Worm (Caenorhabditis elegans): Measurements from ENCODE around the gene C49C3.6.
A peak's percentile ranks its signal among the peaks of the same experiment; 100 is the strongest.
"Not testable (repeated sequence)": the region's sequence is repeated elsewhere in the genome, so short reads cannot be mapped to it uniquely, and the experiment has no call there.

C49C3.6 gene

DNA sequence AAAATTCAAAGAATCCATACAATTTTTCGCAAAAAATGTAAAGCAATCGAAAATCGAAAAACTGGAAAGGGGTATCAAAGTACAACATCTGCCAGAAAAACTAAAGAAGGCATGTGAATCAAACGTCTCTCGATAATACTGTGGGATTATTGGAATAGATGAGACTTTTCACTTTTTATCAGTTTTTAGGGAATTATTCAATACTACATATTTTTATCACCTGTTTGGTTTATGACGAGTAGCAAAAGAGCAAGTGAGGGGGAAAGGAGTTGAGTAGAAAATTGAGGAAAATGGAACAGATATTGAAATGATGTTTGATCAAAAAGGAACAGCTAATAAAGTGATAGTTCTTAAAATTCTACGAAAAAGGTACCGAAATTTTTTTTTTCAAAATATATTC, 38.3 kb upstream of the C49C3.6 start:
- TF ChIP-seq unc-55 (GFP tag; optimal IDR thresholded peaks at IDR 0.05) = peak; percentile 11
- no peak for TF ChIP-seq ztf-1 (GFP tag; conservative IDR thresholded peaks at IDR 0.05)

ce11 chrIV:17293679-17294078, 37.6 kb upstream of the C49C3.6 start:
- TF ChIP-seq fos-1 (tag; optimal IDR thresholded peaks at IDR 0.05) = no peak
- no peak for TF ChIP-seq unc-39 (tag; optimal IDR thresholded peaks at IDR 0.05)
- peak; percentile 72 for TF ChIP-seq unc-55 (GFP tag; optimal IDR thresholded peaks at IDR 0.05)
- TF ChIP-seq nhr-129 (tag; optimal IDR thresholded peaks at IDR 0.05) = peak; percentile 20
- TF ChIP-seq C34F6.9 (tag; optimal IDR thresholded peaks at IDR 0.05) = peak; percentile 69
- TF ChIP-seq lin-13 (GFP tag; optimal IDR thresholded peaks at IDR 0.05) = no peak

ce11 chrIV:17294489-17294888, 36.8 kb upstream of the C49C3.6 start, which contains the start of gene T28F3.5:
Gene T28F3.5 (plus strand): TSS chrIV:17294789.
- TF ChIP-seq nhr-10 (tag; optimal IDR thresholded peaks at IDR 0.05) (no peak), elt-1 (tag; optimal IDR thresholded peaks at IDR 0.05) (no peak), R02D3.7 (tag; optimal IDR thresholded peaks at IDR 0.05) (no peak), lin-11 (tag; optimal IDR thresholded peaks at IDR 0.05) (no peak), snpc-4 (tag; optimal IDR thresholded peaks at IDR 0.05) (no peak), nhr-11 (tag; optimal IDR thresholded peaks at IDR 0.05) (no peak), elt-3 (tag; optimal IDR thresholded peaks at IDR 0.05) (no peak), mdl-1 (tag; optimal IDR thresholded peaks at IDR 0.05) (no peak), ztf-1 (GFP tag; conservative IDR thresholded peaks at IDR 0.05) (no peak), zag-1 (tag; optimal IDR thresholded peaks at IDR 0.05) (no peak)

DNA sequence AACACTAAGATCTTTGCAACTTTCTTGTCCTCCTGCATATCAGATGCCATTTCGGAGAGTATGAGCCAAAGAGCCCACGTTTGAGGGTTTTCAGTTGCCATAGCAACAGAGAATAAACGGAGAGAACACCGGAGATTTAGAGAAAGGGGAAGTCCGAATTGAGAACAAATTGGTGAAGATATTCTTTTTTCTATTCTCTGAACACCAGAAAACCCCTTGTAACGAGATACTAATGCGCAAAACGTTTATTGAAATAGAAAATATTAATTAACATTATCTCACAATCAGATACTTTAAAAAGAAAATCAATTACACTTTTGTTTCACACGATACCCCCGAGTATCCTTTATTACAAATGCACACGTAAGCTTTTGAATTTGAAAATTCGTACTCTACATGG, 29.4 kb upstream of the C49C3.6 start, which contains the start of gene ifta-2:
TSS of gene ifta-2 (minus strand) at position 101 of the 400 bp plus-strand sequence.
- TF ChIP-seq mbf-1 (tag; optimal IDR thresholded peaks at IDR 0.05) = no peak
- TF ChIP-seq snpc-4 (tag; optimal IDR thresholded peaks at IDR 0.05) = no peak
- TF ChIP-seq elt-1 (tag; optimal IDR thresholded peaks at IDR 0.05) = no peak
- TF ChIP-seq dmd-4 (tag; optimal IDR thresholded peaks at IDR 0.05) = no peak
- TF ChIP-seq ceh-16 (tag; optimal IDR thresholded peaks at IDR 0.05) = no peak
- TF ChIP-seq C34F6.9 (tag; optimal IDR thresholded peaks at IDR 0.05) = no peak
- no peak for TF ChIP-seq F13H6.1 (tag; optimal IDR thresholded peaks at IDR 0.05)
- TF ChIP-seq ceh-82 (tag; optimal IDR thresholded peaks at IDR 0.05) = no peak
- TF ChIP-seq nhr-11 (tag; optimal IDR thresholded peaks at IDR 0.05) = no peak
- no peak for TF ChIP-seq ama-1 (optimal IDR thresholded peaks at IDR 0.05)
- TF ChIP-seq lsy-2 (tag; optimal IDR thresholded peaks at IDR 0.05) = no peak

DNA sequence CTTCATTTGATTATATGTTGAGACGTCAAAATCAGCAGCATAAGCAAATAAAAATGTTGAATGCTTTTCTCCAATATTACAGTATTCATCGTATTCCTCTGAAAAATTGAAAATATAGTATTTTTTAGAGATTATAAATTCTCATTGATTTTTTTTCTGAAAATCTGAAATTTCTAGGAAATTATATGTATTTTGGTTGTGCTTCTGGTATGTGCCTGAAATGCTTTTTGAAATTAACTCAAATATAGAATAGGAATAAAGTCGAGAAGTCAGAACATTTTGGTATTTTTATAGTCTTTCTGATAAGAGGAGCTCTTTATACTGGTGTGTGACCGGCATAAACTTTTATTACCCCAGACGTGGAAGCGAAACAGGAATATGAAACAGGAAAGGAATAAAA, 24.1 kb upstream of the C49C3.6 start, which contains the start of gene T28F3.8:
TSS of gene T28F3.8 (minus strand) at position 101 of the 400 bp plus-strand sequence.
- not testable (repeated sequence) for TF ChIP-seq crh-2, peb-1, R02D3.7 (tag; optimal IDR thresholded peaks at IDR 0.05)

DNA sequence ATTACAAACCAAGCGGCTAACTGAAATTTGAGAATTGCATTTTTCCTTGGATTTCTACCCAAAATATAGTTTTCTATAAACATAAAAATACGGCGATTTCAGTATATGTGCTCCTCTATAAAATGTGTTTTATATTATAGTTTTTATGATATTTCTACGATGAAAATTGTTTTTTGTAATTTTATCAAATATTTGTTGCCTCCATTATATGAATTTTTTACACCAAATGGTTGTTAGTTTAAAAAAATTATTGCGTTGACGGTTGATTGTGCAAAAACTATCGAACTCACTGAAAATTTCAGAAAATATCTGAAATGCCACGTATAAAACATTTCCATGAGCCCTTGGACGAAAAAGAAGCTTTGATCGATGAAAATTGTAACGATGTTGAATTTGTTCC, 23.1 kb upstream of the C49C3.6 start, which contains the start of gene T28F3.9:
TSS of gene T28F3.9 (plus strand) at position 301 of the 400 bp plus-strand sequence.
- no peak for TF ChIP-seq snpc-4 (tag; optimal IDR thresholded peaks at IDR 0.05)
- TF ChIP-seq ztf-4 (tag; optimal IDR thresholded peaks at IDR 0.05) = no peak
- no peak for TF ChIP-seq unc-39 (tag; optimal IDR thresholded peaks at IDR 0.05)
- TF ChIP-seq elt-3 (tag; optimal IDR thresholded peaks at IDR 0.05) = no peak
- no peak for TF ChIP-seq C34F6.9 (tag; optimal IDR thresholded peaks at IDR 0.05)
- no peak for TF ChIP-seq ztf-1 (GFP tag; conservative IDR thresholded peaks at IDR 0.05)
- no peak for TF ChIP-seq unc-55 (GFP tag; optimal IDR thresholded peaks at IDR 0.05)
- TF ChIP-seq nhr-10 (tag; optimal IDR thresholded peaks at IDR 0.05) = no peak
- no peak for TF ChIP-seq nhr-21 (tag; optimal IDR thresholded peaks at IDR 0.05)
- TF ChIP-seq ceh-16 (tag; optimal IDR thresholded peaks at IDR 0.05) = no peak
- TF ChIP-seq F13H6.1 (tag; optimal IDR thresholded peaks at IDR 0.05) = no peak
- no peak for TF ChIP-seq sma-3 (GFP tag; optimal IDR thresholded peaks at IDR 0.05)
- TF ChIP-seq R02D3.7 (tag; optimal IDR thresholded peaks at IDR 0.05) = no peak
- TF ChIP-seq nhr-237 (tag; optimal IDR thresholded peaks at IDR 0.05) = no peak
- no peak for TF ChIP-seq nhr-12 (tag; optimal IDR thresholded peaks at IDR 0.05)
- TF ChIP-seq dmd-4 (tag; optimal IDR thresholded peaks at IDR 0.05) = no peak

DNA sequence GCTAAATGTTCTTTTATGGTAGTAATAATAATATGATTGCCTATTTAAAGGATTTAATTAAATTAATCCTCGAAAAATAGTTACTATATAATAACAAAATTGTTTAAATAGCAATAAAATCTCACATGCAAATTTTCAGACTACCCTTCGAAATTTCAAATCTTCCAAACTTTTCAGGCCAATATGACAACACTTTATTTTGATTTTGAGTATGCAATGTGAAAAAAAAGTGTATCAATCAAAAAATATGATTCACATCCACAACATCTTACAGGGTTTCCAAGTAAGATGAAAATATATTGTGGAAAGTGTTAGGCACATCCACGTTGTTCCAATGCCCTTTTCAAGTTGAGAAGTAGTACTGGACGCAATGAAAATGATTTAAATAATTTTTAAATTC, 19.5 kb upstream of the C49C3.6 start, which contains the start of gene snf-9:
TSS of gene snf-9 (plus strand) at position 301 of the 400 bp plus-strand sequence.
- no peak for TF ChIP-seq gmeb-1 (tag; optimal IDR thresholded peaks at IDR 0.05)
- no peak for TF ChIP-seq ZK546.5 (tag; optimal IDR thresholded peaks at IDR 0.05)
- TF ChIP-seq R02D3.7 (tag; optimal IDR thresholded peaks at IDR 0.05) = no peak
- no peak for TF ChIP-seq egl-27 (tag; optimal IDR thresholded peaks at IDR 0.05)
- no peak for TF ChIP-seq C34F6.9 (tag; optimal IDR thresholded peaks at IDR 0.05)
- no peak for TF ChIP-seq ama-1 (optimal IDR thresholded peaks at IDR 0.05)
- no peak for TF ChIP-seq unc-39 (tag; optimal IDR thresholded peaks at IDR 0.05)
- TF ChIP-seq blmp-1 (tag; optimal IDR thresholded peaks at IDR 0.05; ENCODE audit: insufficient read depth) = no peak
- TF ChIP-seq elt-1 (tag; optimal IDR thresholded peaks at IDR 0.05) = no peak
- TF ChIP-seq nhr-21 (tag; optimal IDR thresholded peaks at IDR 0.05) = no peak
- TF ChIP-seq snpc-4 (tag; optimal IDR thresholded peaks at IDR 0.05) = no peak
- no peak for TF ChIP-seq sma-9 (GFP tag; optimal IDR thresholded peaks at IDR 0.05)
- TF ChIP-seq sma-9 (tag; optimal IDR thresholded peaks at IDR 0.05) = no peak
- no peak for TF ChIP-seq ztf-1 (GFP tag; conservative IDR thresholded peaks at IDR 0.05)
- no peak for TF ChIP-seq nhr-23 (tag; optimal IDR thresholded peaks at IDR 0.05)
- TF ChIP-seq lsy-2 (tag; optimal IDR thresholded peaks at IDR 0.05) = no peak
- TF ChIP-seq nhr-25 (tag; optimal IDR thresholded peaks at IDR 0.05) = no peak

Data from whole organism, L2 larva.